Fruit fly (Drosophila melanogaster) whole organism, embryonic: ENCODE data around the gene Cyp313a4.

Experiments used
- Blimp-1 ChIP-seq: fragments of 200-800 bp; sonication (Bioruptor generic); optimal IDR thresholded peaks from 3 replicates; lab custom pipeline; 2018; ENCODE audit warnings: missing biosample characterization, missing genetic modification characterization, mild to moderate bottlenecking, moderate library complexity, missing genetic modification reagents
- CG10565 ChIP-seq: fragments of 200-800 bp; sonication (Bioruptor generic); optimal IDR thresholded peaks from 3 replicates; lab custom pipeline; 2016; ENCODE audit warnings: missing biosample characterization, mild to moderate bottlenecking, missing genetic modification characterization
- CG12942 ChIP-seq: fragments of 200-800 bp; sonication (Bioruptor generic); optimal IDR thresholded peaks from 3 replicates; lab custom pipeline; 2016; ENCODE audit warnings: missing biosample characterization, missing genetic modification characterization
- CG1602 ChIP-seq: fragments of 200-800 bp; sonication (Bioruptor generic); optimal IDR thresholded peaks from 3 replicates; lab custom pipeline; 2016; ENCODE audit warnings: missing biosample characterization, missing genetic modification characterization
- CG1647 ChIP-seq: fragments of 200-800 bp; sonication (Bioruptor generic); optimal IDR thresholded peaks from 3 replicates; lab custom pipeline; 2016; ENCODE audit warnings: missing biosample characterization, missing genetic modification characterization
- CG16863 ChIP-seq: fragments of 200-800 bp; sonication (Bioruptor generic); optimal IDR thresholded peaks from 3 replicates; lab custom pipeline; 2016; ENCODE audit warnings: missing biosample characterization, missing genetic modification characterization
- CG18764 ChIP-seq: fragments of 200-800 bp; sonication (Bioruptor generic); optimal IDR thresholded peaks from 3 replicates; lab custom pipeline; 2016; ENCODE audit warnings: missing biosample characterization, missing genetic modification characterization
- CG2678 ChIP-seq: fragments of 200-800 bp; sonication (Bioruptor generic); optimal IDR thresholded peaks from 3 replicates; lab custom pipeline; 2019; ENCODE audit warnings: missing biosample characterization, mild to moderate bottlenecking, missing genetic modification characterization, moderate library complexity
- CG31365 ChIP-seq: fragments of 200-800 bp; sonication (Bioruptor generic); optimal IDR thresholded peaks from 2 replicates; lab custom pipeline; 2018; ENCODE audit warnings: missing biosample characterization, mild to moderate bottlenecking, missing genetic modification characterization
- CG31388 ChIP-seq: fragments of 200-800 bp; sonication (Bioruptor generic); optimal IDR thresholded peaks from 2 replicates; lab custom pipeline; 2016; ENCODE audit warnings: missing biosample characterization, missing genetic modification characterization
- CG3163 ChIP-seq: fragments of 200-800 bp; sonication (Bioruptor generic); optimal IDR thresholded peaks from 3 replicates; lab custom pipeline; 2016; ENCODE audit warnings: missing biosample characterization, missing genetic modification characterization
- CG33213 ChIP-seq: fragments of 200-800 bp; sonication (Bioruptor generic); optimal IDR thresholded peaks from 3 replicates; lab custom pipeline; 2016; ENCODE audit warnings: missing biosample characterization, missing genetic modification characterization
- CG3726 ChIP-seq: fragments of 200-800 bp; sonication (Bioruptor generic); IDR thresholded peaks from 3 replicates; pipeline ENCODE4, ENCODE4 v1.3.6; 2022; ENCODE audit warnings: missing biosample characterization, missing genetic modification characterization
- CG4328 ChIP-seq: fragments of 200-800 bp; sonication (Bioruptor generic); optimal IDR thresholded peaks from 3 replicates; lab custom pipeline; 2017; ENCODE audit warnings: missing biosample characterization, missing genetic modification reagents, missing genetic modification characterization
- CG4424 ChIP-seq: fragments of 200-800 bp; sonication (Bioruptor generic); optimal IDR thresholded peaks from 3 replicates; lab custom pipeline; 2016; ENCODE audit warnings: missing biosample characterization, missing genetic modification characterization
- CG6272 ChIP-seq: fragments of 200-800 bp; sonication (Bioruptor generic); IDR thresholded peaks from 2 replicates; pipeline ENCODE4 v1.3.6; 2022; ENCODE audit warnings: missing biosample characterization, missing genetic modification characterization
- CG6654 ChIP-seq: fragments of 200-800 bp; sonication (Bioruptor generic); optimal IDR thresholded peaks from 2 replicates; lab custom pipeline; 2017; ENCODE audit warnings: missing biosample characterization, mild to moderate bottlenecking, missing genetic modification characterization
- CG7963 ChIP-seq: fragments of 200-800 bp; sonication (Bioruptor generic); IDR thresholded peaks from 3 replicates; pipeline ENCODE4 v1.3.6; 2022; ENCODE audit warnings: missing biosample characterization, missing genetic modification characterization; ENCODE audit not compliant: partially characterized antibody
- CG8924 ChIP-seq: fragments of 200-800 bp; optimal IDR thresholded peaks from 3 replicates; lab custom pipeline; 2019; ENCODE audit warnings: missing biosample characterization, mild to moderate bottlenecking, missing genetic modification characterization, moderate library complexity
- CG9609 ChIP-seq: fragments of 200-800 bp; sonication (Bioruptor generic); optimal IDR thresholded peaks from 3 replicates; lab custom pipeline; 2016; ENCODE audit warnings: missing biosample characterization, missing genetic modification characterization
- Dll ChIP-seq: fragments of 200-800 bp; sonication (Bioruptor generic); IDR thresholded peaks from 4 replicates; pipeline ENCODE4 v1.3.6; 2022; ENCODE audit warnings: missing biosample characterization, missing genetic modification characterization; ENCODE audit not compliant: partially characterized antibody
- Fer1 ChIP-seq: fragments of 200-800 bp; sonication (Bioruptor generic); optimal IDR thresholded peaks from 2 replicates; lab custom pipeline; 2017; ENCODE audit warnings: missing biosample characterization, mild to moderate bottlenecking, missing genetic modification characterization
- HHEX ChIP-seq: fragments of 200-800 bp; sonication (Bioruptor generic); optimal IDR thresholded peaks from 3 replicates; lab custom pipeline; 2017; ENCODE audit warnings: missing biosample characterization, mild to moderate bottlenecking, missing genetic modification characterization, missing genetic modification reagents
- HmgD ChIP-seq: fragments of 200-800 bp; sonication (Bioruptor generic); optimal IDR thresholded peaks from 3 replicates; lab custom pipeline; 2016; ENCODE audit warnings: missing biosample characterization, missing genetic modification characterization
- Hmx ChIP-seq: fragments of 200-800 bp; sonication (Bioruptor generic); optimal IDR thresholded peaks from 2 replicates; lab custom pipeline; 2016; ENCODE audit warnings: missing biosample characterization, missing genetic modification characterization
- Hr51 ChIP-seq, 2 experiments: fragments of 200-800 bp; sonication (Bioruptor generic); optimal IDR thresholded peaks; 2 replicates in 1 of 2; 3 replicates in 1 of 2; lab custom pipeline; 2016 to 2018; ENCODE audit warnings: missing biosample characterization in 2 of 2, missing genetic modification characterization in 2 of 2, mild to moderate bottlenecking in 1 of 2, moderate library complexity in 1 of 2
- Lhr ChIP-seq: fragments of 200-800 bp; sonication (Bioruptor generic); optimal IDR thresholded peaks from 3 replicates; lab custom pipeline; 2017; ENCODE audit warnings: mild to moderate bottlenecking, missing biosample characterization, missing genetic modification reagents, missing genetic modification characterization
- Poxn ChIP-seq: fragments of 200-800 bp; sonication (Bioruptor generic); IDR thresholded peaks from 2 replicates; pipeline ENCODE4 v1.3.6; 2022; ENCODE audit warnings: missing biosample characterization, missing genetic modification characterization
- Side ChIP-seq: fragments of 200-800 bp; sonication (Bioruptor generic); optimal IDR thresholded peaks from 2 replicates; lab custom pipeline; 2016; ENCODE audit warnings: missing biosample characterization, missing genetic modification characterization
- Sry-β ChIP-seq: fragments of 200-800 bp; sonication (Bioruptor generic); optimal IDR thresholded peaks from 2 replicates; lab custom pipeline; 2018; ENCODE audit warnings: missing biosample characterization, mild to moderate bottlenecking, missing genetic modification characterization, moderate library complexity
- da ChIP-seq: fragments of 200-800 bp; sonication (Bioruptor generic); optimal IDR thresholded peaks from 2 replicates; lab custom pipeline; 2016; ENCODE audit warnings: missing biosample characterization, missing genetic modification characterization
- dan ChIP-seq: fragments of 200-800 bp; sonication (Bioruptor generic); IDR thresholded peaks from 2 replicates; pipeline ENCODE4 v1.3.6; 2022; ENCODE audit warnings: missing biosample characterization, missing genetic modification characterization
- dimm ChIP-seq: fragments of 200-800 bp; sonication (Bioruptor generic); IDR thresholded peaks from 2 replicates; pipeline ENCODE4 v1.3.6; 2022; ENCODE audit warnings: missing biosample characterization, missing genetic modification characterization
- eve ChIP-seq, 2 experiments: fragments of >200 bp; optimal IDR thresholded peaks; 2 replicates each; lab custom pipeline; 2017; ENCODE audit warnings: missing biosample characterization in 2 of 2, missing genetic modification characterization in 2 of 2
- ewg ChIP-seq: fragments of 200-800 bp; sonication (Bioruptor generic); optimal IDR thresholded peaks from 3 replicates; lab custom pipeline; 2017; ENCODE audit warnings: mild to moderate bottlenecking, missing biosample characterization, missing genetic modification reagents, missing genetic modification characterization
- eyg ChIP-seq: fragments of 200-800 bp; sonication (Bioruptor generic); optimal IDR thresholded peaks from 3 replicates; lab custom pipeline; 2016; ENCODE audit warnings: missing biosample characterization, missing genetic modification characterization
- fd102C ChIP-seq: fragments of 200-800 bp; sonication (Bioruptor generic); optimal IDR thresholded peaks from 2 replicates; lab custom pipeline; 2018; ENCODE audit warnings: missing biosample characterization, mild to moderate bottlenecking, missing genetic modification characterization, moderate library complexity
- gcm2 ChIP-seq: fragments of 200-800 bp; sonication (Bioruptor generic); optimal IDR thresholded peaks from 2 replicates; lab custom pipeline; 2016; ENCODE audit warnings: missing biosample characterization, missing genetic modification characterization
- gsb ChIP-seq: fragments of 200-800 bp; sonication (Bioruptor generic); IDR thresholded peaks from 2 replicates; pipeline ENCODE4 v1.3.6; 2022; ENCODE audit warnings: missing biosample characterization, missing genetic modification characterization
- pfk ChIP-seq: fragments of 200-800 bp; sonication (Bioruptor generic); optimal IDR thresholded peaks from 2 replicates; lab custom pipeline; 2018; ENCODE audit warnings: missing biosample characterization, mild to moderate bottlenecking, missing genetic modification characterization, moderate library complexity
- phol ChIP-seq: fragments of 200-800 bp; sonication (Bioruptor generic); optimal IDR thresholded peaks from 3 replicates; lab custom pipeline; 2018; ENCODE audit warnings: missing biosample characterization, mild to moderate bottlenecking, missing genetic modification characterization, moderate library complexity
- sens ChIP-seq: fragments of 200-800 bp; sonication (Bioruptor generic); peaks from one replicate; lab custom pipeline; 2016; ENCODE audit warnings: missing biosample characterization, missing genetic modification characterization
- sens-2 ChIP-seq: fragments of 200-800 bp; sonication (Bioruptor generic); IDR thresholded peaks from 2 replicates; pipeline ENCODE4 v1.3.6; 2022; ENCODE audit warnings: missing biosample characterization, missing genetic modification characterization
- sim ChIP-seq: fragments of 200-800 bp; sonication (Bioruptor generic); IDR thresholded peaks from 2 replicates; pipeline ENCODE4 v1.3.6; 2022; ENCODE audit warnings: missing biosample characterization, missing genetic modification characterization
- ssp ChIP-seq: fragments of 200-800 bp; sonication (Bioruptor generic); IDR thresholded peaks from 2 replicates; pipeline ENCODE4 v1.3.6; 2022; ENCODE audit warnings: missing biosample characterization, missing genetic modification characterization
- stwl ChIP-seq: fragments of 200-800 bp; sonication (Bioruptor generic); optimal IDR thresholded peaks from 3 replicates; lab custom pipeline; 2018; ENCODE audit warnings: missing biosample characterization, mild to moderate bottlenecking, missing genetic modification characterization, moderate library complexity
- vfl ChIP-seq: fragments of 200-800 bp; sonication (Bioruptor generic); optimal IDR thresholded peaks from 2 replicates; lab custom pipeline; 2016; ENCODE audit warnings: missing biosample characterization, missing genetic modification characterization
- wor ChIP-seq: fragments of 200-800 bp; sonication (Bioruptor generic); IDR thresholded peaks from 2 replicates; pipeline ENCODE4 v1.3.6; 2022; ENCODE audit warnings: missing biosample characterization, missing genetic modification characterization
- z ChIP-seq: fragments of 200-800 bp; sonication (Bioruptor generic); IDR thresholded peaks from 3 replicates; pipeline ENCODE4 v1.3.6; 2022; ENCODE audit warnings: missing biosample characterization, missing genetic modification characterization

Gene Cyp313a4

dm6 chr3R:12717588-12718535 is 36.7 kb upstream of the Cyp313a4 start (continued):
- TF ChIP-seq Fer1 (GFP tag; lab: Kevin White, UChicago) (peak; percentile 58), Hr51 (GFP tag; optimal IDR thresholded peaks at IDR 0.05; lab: Kevin White, UChicago) (peak; percentile 47 to 67), CG6654 (GFP tag; lab: Kevin White, UChicago) (no peak), CG4328 (GFP tag; lab: Kevin White, UChicago) (peak; percentile 14), eve (GFP tag; optimal IDR thresholded peaks at IDR 0.05; lab: Kevin White, UChicago) (no peak), ssp (GFP tag; lab: Robert Waterston, UW) (no peak), dan (GFP tag; lab: Robert Waterston, UW) (no peak), HmgD (GFP tag; lab: Kevin White, UChicago) (no peak), CG9609 (GFP tag; lab: Kevin White, UChicago) (no peak), Sry-β (no peak), phol (tag; lab: Kevin White, UChicago) (peak; percentile 56), sens-2 (GFP tag; lab: Robert Waterston, UW) (no peak), CG3163 (GFP tag; lab: Kevin White, UChicago) (peak; percentile 27), sens (GFP tag; lab: Kevin White, UChicago) (peak; percentile 92), stwl (tag; lab: Kevin White, UChicago) (no peak), Lhr (no peak), CG7963 (GFP tag; lab: Robert Waterston, UW) (no peak), wor (GFP tag; lab: Robert Waterston, UW) (no peak), ewg (GFP tag; lab: Kevin White, UChicago) (peak; percentile 82), gcm2 (GFP tag; lab: Kevin White, UChicago) (no peak), z (GFP tag; lab: Robert Waterston, UW) (no peak), Blimp-1 (GFP tag; lab: Kevin White, UChicago) (peak; percentile 52), CG31388 (GFP tag; lab: Kevin White, UChicago) (no peak), CG1602 (peak; percentile 25), gsb (no peak), eyg (peak; percentile 14), HHEX (GFP tag; lab: Kevin White, UChicago) (peak; percentile 26), CG18764 (GFP tag; lab: Kevin White, UChicago) (peak; percentile 2), dimm (GFP tag; lab: Robert Waterston, UW) (no peak), da (GFP tag; lab: Kevin White, UChicago) (peak; percentile 4), CG2678 (peak; percentile 68), Dll (no peak), CG16863 (GFP tag; lab: Kevin White, UChicago) (no peak), CG12942 (GFP tag; lab: Kevin White, UChicago) (no peak), Hmx (no peak), pfk (GFP tag; lab: Kevin White, UChicago) (no peak), CG4424 (GFP tag; lab: Kevin White, UChicago) (peak; percentile 57), CG8924 (tag; lab: Kevin White, UChicago) (no peak), fd102C (no peak), CG31365 (no peak), CG3726 (peak; percentile 74; the same call in 2 of the 3 replicates), vfl (GFP tag; lab: Kevin White, UChicago) (peak; percentile 17), CG1647 (GFP tag; lab: Kevin White, UChicago) (peak; percentile 20), CG10565 (GFP tag; lab: Kevin White, UChicago) (no peak), Side (GFP tag; lab: Kevin White, UChicago) (no peak), sim (GFP tag; lab: Robert Waterston, UW) (no peak), Poxn (GFP tag; lab: Robert Waterston, UW) (no peak), CG33213 (no peak), CG6272 (GFP tag; lab: Robert Waterston, UW) (peak; percentile 42)
